Worm (Caenorhabditis elegans) whole organism, L4 larva: ENCODE results near the gene F22H10.2.

ENCODE experiments used
- F37D6.2 ChIP-seq: sonication (generic microtip); optimal IDR thresholded peaks from 2 replicates; lab custom pipeline; 2016; ENCODE audit warnings: mild to moderate bottlenecking, missing genetic modification characterization, missing compliant biosample characterization
- Y48G9A.11 ChIP-seq: fragments of 200-800 bp; sonication (Bioruptor generic); IDR thresholded peaks from 2 replicates; pipeline ENCODE4 v1.3.6; 2022; ENCODE audit warnings: missing genetic modification reagents, missing genetic modification characterization, missing compliant biosample characterization
- aly-2 ChIP-seq: sonication (generic microtip); optimal IDR thresholded peaks from 2 replicates; lab custom pipeline; 2018; ENCODE audit warnings: missing biosample characterization, missing genetic modification characterization
- dpl-1 ChIP-seq: fragments of 150-350 bp; optimal IDR thresholded peaks from 2 replicates; lab custom pipeline; 2014; ENCODE audit warnings: missing biosample characterization, missing genetic modification reagents, missing genetic modification characterization
- lin-38 ChIP-seq: fragments of 200-800 bp; sonication (Bioruptor generic); IDR thresholded peaks from 2 replicates; pipeline ENCODE4 v1.3.6; 2022; ENCODE audit warnings: missing genetic modification reagents, missing genetic modification characterization, missing compliant biosample characterization
- nhr-10 ChIP-seq: fragments of 150-350 bp; optimal IDR thresholded peaks from 2 replicates; lab custom pipeline; 2014; ENCODE audit warnings: missing biosample characterization, missing genetic modification characterization
- nhr-25 ChIP-seq: sonication (generic microtip); optimal IDR thresholded peaks from 2 replicates; lab custom pipeline; 2017; ENCODE audit warnings: missing genetic modification characterization, mild to moderate bottlenecking, missing compliant biosample characterization, antibody characterized with exemption, moderate library complexity, borderline replicate concordance; ENCODE audit not compliant: insufficient read depth
- pha-4 ChIP-seq, 2 experiments: fragments of 150-350 bp in 1 of 2; fragments of 200-800 bp in 1 of 2; sonication (Bioruptor generic) in 1 of 2; IDR thresholded peaks in 1 of 2; optimal IDR thresholded peaks in 1 of 2; 2 replicates each; pipeline versions ENCODE4 v1.3.6 to Lab custom; 2014 to 2022; ENCODE audit warnings: missing genetic modification characterization in 2 of 2, missing genetic modification reagents in 2 of 2, missing biosample characterization in 1 of 2, missing compliant biosample characterization in 1 of 2

- no peak for TF ChIP-seq aly-2
- TF ChIP-seq nhr-25 (tag; lab: Kevin White, UChicago): no peak
- no peak for TF ChIP-seq F37D6.2 (tag; lab: Kevin White, UChicago)
- no peak for TF ChIP-seq pha-4 (GFP tag; IDR thresholded peaks at IDR 0.05; lab: Robert Waterston, UW)
- TF ChIP-seq pha-4 (tag; optimal IDR thresholded peaks at IDR 0.05; lab: Kevin White, UChicago): no peak
- TF ChIP-seq Y48G9A.11 (GFP tag; lab: Robert Waterston, UW): no peak
- no peak for TF ChIP-seq dpl-1
- no peak for TF ChIP-seq nhr-10 (tag; lab: Kevin White, UChicago)
- no peak for TF ChIP-seq lin-38 (GFP tag; lab: Robert Waterston, UW)
These were observed 46.3 kb upstream of the F22H10.2 start, which contains the start of gene C06G1.1 for ce11 chrX:16633052-16633451.
